Worm (Caenorhabditis elegans) whole organism, mixed stage, embryonic: Measurements from ENCODE around the gene mrps-35.

Experiments used
- bed-3 ChIP-seq: fragments of 200-800 bp; sonication (Bioruptor generic); optimal IDR thresholded peaks from 3 replicates; lab custom pipeline; 2018; ENCODE audit warnings: mild to moderate bottlenecking, missing genetic modification characterization, moderate library complexity, missing compliant biosample characterization
- blmp-1 ChIP-seq: fragments of 150-350 bp; optimal IDR thresholded peaks from 2 replicates; lab custom pipeline; 2014; ENCODE audit warnings: missing biosample characterization, missing genetic modification characterization
- ces-1 ChIP-seq: fragments of 150-350 bp; optimal IDR thresholded peaks from 2 replicates; lab custom pipeline; 2014; ENCODE audit warnings: missing biosample characterization, missing genetic modification reagents, missing genetic modification characterization
- cnd-1 ChIP-seq: fragments of 200-800 bp; sonication (Bioruptor generic); optimal IDR thresholded peaks from 2 replicates; lab custom pipeline; 2018; ENCODE audit warnings: mild to moderate bottlenecking, missing genetic modification characterization, missing compliant biosample characterization
- drap-1 ChIP-seq: fragments of 200-800 bp; sonication (Bioruptor generic); optimal IDR thresholded peaks from 3 replicates; lab custom pipeline; 2018; ENCODE audit warnings: mild to moderate bottlenecking, missing genetic modification characterization, missing compliant biosample characterization
- elt-1 ChIP-seq: sonication (generic microtip); optimal IDR thresholded peaks from 2 replicates; lab custom pipeline; 2017; ENCODE audit warnings: missing genetic modification characterization, mild to moderate bottlenecking, missing compliant biosample characterization, antibody characterized with exemption, moderate library complexity, borderline replicate concordance; ENCODE audit not compliant: insufficient read depth
- elt-3 ChIP-seq: fragments of 150-350 bp; optimal IDR thresholded peaks from 2 replicates; lab custom pipeline; 2014; ENCODE audit warnings: missing biosample characterization, missing genetic modification characterization
- flh-1 ChIP-seq: fragments of 200-800 bp; sonication (Bioruptor generic); optimal IDR thresholded peaks from 2 replicates; lab custom pipeline; 2018; ENCODE audit warnings: mild to moderate bottlenecking, missing genetic modification characterization, moderate library complexity, missing compliant biosample characterization
- ham-2 ChIP-seq: fragments of 200-800 bp; sonication (Bioruptor generic); optimal IDR thresholded peaks from 2 replicates; lab custom pipeline; 2018; ENCODE audit warnings: mild to moderate bottlenecking, missing genetic modification characterization, missing compliant biosample characterization
- hlh-1 ChIP-seq: fragments of 150-350 bp; optimal IDR thresholded peaks from 2 replicates; lab custom pipeline; 2014; ENCODE audit warnings: missing biosample characterization, missing genetic modification reagents, missing genetic modification characterization
- lin-13 ChIP-seq: fragments of 150-350 bp; optimal IDR thresholded peaks from 2 replicates; lab custom pipeline; 2014; ENCODE audit warnings: missing biosample characterization, missing genetic modification characterization
- lin-32 ChIP-seq: fragments of 200-800 bp; sonication (Bioruptor generic); optimal IDR thresholded peaks from 2 replicates; lab custom pipeline; 2018; ENCODE audit warnings: mild to moderate bottlenecking, missing genetic modification characterization, missing compliant biosample characterization
- lsy-2 ChIP-seq: fragments of 150-350 bp; optimal IDR thresholded peaks from 2 replicates; lab custom pipeline; 2014; ENCODE audit warnings: missing biosample characterization, missing genetic modification characterization
- mep-1 ChIP-seq: fragments of 150-350 bp; optimal IDR thresholded peaks from 2 replicates; lab custom pipeline; 2017; ENCODE audit warnings: missing biosample characterization, missing genetic modification reagents, missing genetic modification characterization, inconsistent platforms
- nhr-12 ChIP-seq: fragments of 150-350 bp; optimal IDR thresholded peaks from 2 replicates; lab custom pipeline; 2014; ENCODE audit warnings: missing biosample characterization, missing genetic modification characterization
- nhr-2 ChIP-seq: fragments of 150-350 bp; optimal IDR thresholded peaks from 2 replicates; lab custom pipeline; 2014; ENCODE audit warnings: missing biosample characterization, missing genetic modification characterization
- nhr-237 ChIP-seq: fragments of 150-350 bp; optimal IDR thresholded peaks from 2 replicates; lab custom pipeline; 2014; ENCODE audit warnings: missing biosample characterization, missing genetic modification characterization
- nhr-76 ChIP-seq: sonication (generic microtip); optimal IDR thresholded peaks from 2 replicates; lab custom pipeline; 2017; ENCODE audit warnings: missing biosample characterization, missing genetic modification characterization
- sem-2 ChIP-seq: fragments of 200-800 bp; sonication (Bioruptor generic); optimal IDR thresholded peaks from 2 replicates; lab custom pipeline; 2018; ENCODE audit warnings: mild to moderate bottlenecking, missing genetic modification characterization, missing compliant biosample characterization
- snpc-4 ChIP-seq: fragments of 150-350 bp; optimal IDR thresholded peaks from 2 replicates; lab custom pipeline; 2014; ENCODE audit warnings: missing biosample characterization, missing genetic modification characterization
- sptf-1 ChIP-seq: sonication (generic microtip); optimal IDR thresholded peaks from 2 replicates; lab custom pipeline; 2017; ENCODE audit warnings: mild to moderate bottlenecking, missing genetic modification characterization, moderate library complexity, missing compliant biosample characterization
- unc-120 ChIP-seq: sonication (generic microtip); optimal IDR thresholded peaks from 2 replicates; lab custom pipeline; 2017; ENCODE audit warnings: missing genetic modification characterization, missing compliant biosample characterization; ENCODE audit not compliant: poor library complexity, severe bottlenecking
- unc-39 ChIP-seq: fragments of 150-350 bp; optimal IDR thresholded peaks from 2 replicates; lab custom pipeline; 2014; ENCODE audit warnings: missing biosample characterization, missing genetic modification characterization
- unc-62 ChIP-seq: fragments of 150-350 bp; optimal IDR thresholded peaks from 2 replicates; lab custom pipeline; 2014; ENCODE audit warnings: missing biosample characterization, missing genetic modification reagents, missing genetic modification characterization
- zip-8 ChIP-seq: fragments of 150-350 bp; optimal IDR thresholded peaks from 2 replicates; lab custom pipeline; 2014; ENCODE audit warnings: missing biosample characterization, missing genetic modification characterization
- ztf-11 ChIP-seq: fragments of 150-350 bp; optimal IDR thresholded peaks from 2 replicates; lab custom pipeline; 2014; ENCODE audit warnings: missing biosample characterization, missing genetic modification characterization

The mrps-35 gene

DNA sequence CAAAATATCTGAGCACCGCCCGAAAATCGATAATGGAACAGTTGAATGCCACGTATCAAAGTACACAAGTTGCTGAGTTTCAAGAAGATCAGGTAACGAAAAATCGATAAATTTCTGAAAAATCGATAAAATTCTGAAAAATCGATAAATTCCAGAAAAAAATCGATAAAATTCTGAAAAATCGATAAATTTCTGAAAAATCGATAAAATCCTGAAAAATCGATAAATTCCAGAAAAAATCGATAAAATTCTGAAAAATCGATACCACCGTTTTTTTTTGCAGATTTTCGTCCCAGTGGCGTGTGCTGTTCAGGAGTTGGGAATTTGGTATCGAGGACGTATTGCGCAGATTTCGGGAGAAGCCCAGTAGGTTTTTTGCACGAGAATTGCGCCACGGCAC, 46.2 kb downstream of the mrps-35 start:
- TF ChIP-seq unc-39 (tag; lab: Kevin White, UChicago) (no peak), nhr-237 (tag; lab: Kevin White, UChicago) (no peak), nhr-2 (no peak), mep-1 (tag; lab: Kevin White, UChicago) (no peak), lsy-2 (tag; lab: Kevin White, UChicago) (no peak), ces-1 (GFP tag; lab: Kevin White, UChicago) (no peak), nhr-12 (tag; lab: Kevin White, UChicago) (no peak), hlh-1 (tag; lab: Kevin White, UChicago) (no peak), sem-2 (GFP tag; lab: Kevin White, UChicago) (no peak), cnd-1 (tag; lab: Kevin White, UChicago) (no peak), elt-3 (tag; lab: Kevin White, UChicago) (no peak), bed-3 (GFP tag; lab: Kevin White, UChicago) (no peak), elt-1 (tag; lab: Kevin White, UChicago) (no peak), unc-120 (tag; lab: Kevin White, UChicago) (no peak), snpc-4 (tag; lab: Kevin White, UChicago) (no peak), blmp-1 (tag; lab: Kevin White, UChicago) (no peak), unc-62 (GFP tag; lab: Kevin White, UChicago) (no peak), flh-1 (no peak), ztf-11 (tag; lab: Kevin White, UChicago) (no peak)

DNA sequence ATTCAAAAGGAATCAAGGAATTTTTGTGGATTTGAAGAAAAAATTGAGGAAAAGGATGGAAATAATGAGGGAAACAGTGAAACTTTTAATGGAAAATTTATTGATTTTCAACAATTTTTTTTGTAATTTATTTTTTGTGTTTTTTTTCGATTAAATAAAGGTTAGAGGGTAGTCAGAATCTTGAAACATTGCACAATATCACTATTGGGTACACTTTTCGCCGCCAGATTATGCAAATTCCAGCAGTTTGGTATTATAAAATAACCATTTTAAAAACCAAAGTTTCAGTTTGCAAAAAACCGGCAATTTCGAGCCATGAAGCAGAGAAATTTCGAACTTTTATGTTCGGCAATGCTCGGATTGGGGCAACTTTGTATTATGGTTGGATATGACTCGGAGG, 50.4 kb downstream of the mrps-35 start, which contains the start of gene Y39B6A.27:
Gene Y39B6A.27 (plus strand): TSS at position 301 of the 400 bp plus-strand sequence.
- no peak for TF ChIP-seq mep-1 (tag; lab: Kevin White, UChicago)
- TF ChIP-seq nhr-237 (tag; lab: Kevin White, UChicago): no peak
- no peak for TF ChIP-seq drap-1 (GFP tag; lab: Kevin White, UChicago)
- no peak for TF ChIP-seq blmp-1 (tag; lab: Kevin White, UChicago)
- TF ChIP-seq lin-13 (tag; lab: Kevin White, UChicago): no peak
- TF ChIP-seq nhr-12 (tag; lab: Kevin White, UChicago): no peak
- TF ChIP-seq sem-2 (GFP tag; lab: Kevin White, UChicago): no peak
- no peak for TF ChIP-seq lsy-2 (tag; lab: Kevin White, UChicago)
- no peak for TF ChIP-seq unc-120 (tag; lab: Kevin White, UChicago)
- no peak for TF ChIP-seq snpc-4 (tag; lab: Kevin White, UChicago)
- TF ChIP-seq zip-8: no peak
- no peak for TF ChIP-seq nhr-2
- TF ChIP-seq unc-62 (GFP tag; lab: Kevin White, UChicago): no peak
- TF ChIP-seq lin-32: no peak
- TF ChIP-seq sptf-1 (tag; lab: Kevin White, UChicago): no peak
- TF ChIP-seq nhr-76 (tag; lab: Kevin White, UChicago): no peak
- TF ChIP-seq bed-3 (GFP tag; lab: Kevin White, UChicago): no peak
- TF ChIP-seq elt-1 (tag; lab: Kevin White, UChicago): no peak
- TF ChIP-seq ham-2: no peak
